Fruit fly (Drosophila melanogaster): ENCODE results near the gene Dab.

Gene Dab

DNA sequence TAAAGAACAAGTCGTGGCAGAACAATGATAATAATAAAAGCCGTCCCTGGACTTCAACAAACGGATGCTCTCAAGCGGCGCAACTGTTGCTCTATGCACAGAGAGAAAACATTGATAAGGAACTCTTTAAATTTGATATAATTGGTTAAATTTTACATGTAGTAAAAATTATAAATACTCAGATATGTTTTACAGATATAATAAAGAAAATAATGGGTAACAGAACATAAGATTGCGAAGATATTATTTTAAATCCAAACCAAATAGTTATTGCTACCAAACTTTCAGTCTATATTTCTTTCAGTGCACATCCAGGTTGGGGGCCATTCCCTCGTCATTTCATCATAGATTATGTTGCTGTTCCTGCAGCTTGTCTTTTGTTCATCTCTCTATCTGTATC lies 37.8 kb downstream of the Dab start (continued):
- peak; percentile 32 to 59 for TF ChIP-seq ss (GFP tag; optimal IDR thresholded peaks at IDR 0.05)
- TF ChIP-seq Sox14 (GFP tag; optimal IDR thresholded peaks at IDR 0.05) = no peak
- peak; percentile 27 for TF ChIP-seq CG9139 (GFP tag; optimal IDR thresholded peaks at IDR 0.05)
- TF ChIP-seq CG15336 (GFP tag; IDR thresholded peaks at IDR 0.05) = peak; percentile 60; the same call in 1 of the 2 replicates
- peak; percentile 30 for TF ChIP-seq svp (GFP tag)
- no peak for TF ChIP-seq Smox (GFP tag; optimal IDR thresholded peaks at IDR 0.05)

DNA sequence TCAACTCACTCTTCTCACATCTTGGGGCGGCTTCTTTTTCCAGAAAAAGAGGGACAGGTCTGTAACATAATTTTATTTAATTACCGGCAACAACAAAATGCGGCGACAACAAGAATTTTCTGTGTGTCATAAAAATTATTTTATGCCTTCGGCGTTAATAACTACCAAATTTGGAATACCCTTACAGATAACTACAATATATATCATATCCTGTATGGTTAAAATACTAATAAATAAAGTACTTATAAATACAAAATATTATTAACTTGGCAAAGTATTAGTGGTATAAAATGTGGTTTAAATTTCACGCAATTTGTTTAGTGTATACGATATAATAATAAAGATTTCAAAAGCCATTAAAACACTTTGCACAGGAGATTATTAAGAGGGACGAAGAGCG lies 38.8 kb downstream of the Dab start:
- TF ChIP-seq CG3919 (GFP tag; optimal IDR thresholded peaks at IDR 0.05) (no peak), CG6276 (GFP tag; optimal IDR thresholded peaks at IDR 0.05) (no peak), achi (GFP tag; optimal IDR thresholded peaks at IDR 0.05) (peak; percentile 10), Ets96B (tag; optimal IDR thresholded peaks at IDR 0.05) (peak; percentile 3), CG15336 (GFP tag; IDR thresholded peaks at IDR 0.05) (peak; percentile 65), Eip78C (GFP tag) (peak; percentile 37), CG32006 (GFP tag; optimal IDR thresholded peaks at IDR 0.05) (peak; percentile 25), Eip75B (GFP tag; optimal IDR thresholded peaks at IDR 0.05) (no peak), CG8119 (GFP tag; IDR thresholded peaks at IDR 0.05) (peak; percentile 35; the same call in 2 of the 3 replicates), salr (GFP tag; optimal IDR thresholded peaks at IDR 0.05) (peak in 1 of 2 experiments; percentile 12)

DNA sequence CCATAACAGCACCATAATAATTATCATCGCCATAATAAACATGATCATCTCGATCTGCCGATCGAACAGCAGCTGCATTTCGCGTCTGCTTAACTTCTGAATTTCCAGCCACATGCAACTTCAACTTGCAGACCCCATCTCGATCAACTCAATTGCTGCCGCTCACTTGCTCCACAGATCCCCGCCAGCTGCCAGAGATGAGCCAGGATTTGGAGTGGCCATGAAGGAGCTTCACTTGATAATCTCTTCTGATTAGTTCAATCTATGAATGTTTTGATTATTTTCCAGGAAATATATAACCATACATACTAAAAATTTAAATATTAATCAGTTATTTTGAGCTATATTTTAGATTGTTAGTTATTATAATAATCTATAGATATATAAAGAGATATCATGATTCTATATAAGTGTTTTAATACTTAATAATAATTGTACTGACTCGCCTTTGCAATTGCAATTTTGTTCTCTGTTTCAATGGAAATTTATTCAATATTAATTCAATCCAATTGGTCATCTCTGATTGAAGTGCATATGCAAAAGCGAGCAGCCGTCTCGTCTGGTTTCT lies 39.6 kb downstream of the Dab start:
- TF ChIP-seq CG8632 (GFP tag; optimal IDR thresholded peaks at IDR 0.05) = no peak
- TF ChIP-seq CG4318 (GFP tag; optimal IDR thresholded peaks at IDR 0.05) = peak; percentile 37
- TF ChIP-seq Eip93F (GFP tag; optimal IDR thresholded peaks at IDR 0.05) = no peak
- no peak for TF ChIP-seq achi (GFP tag; optimal IDR thresholded peaks at IDR 0.05)
- no peak for TF ChIP-seq fkh (GFP tag; optimal IDR thresholded peaks at IDR 0.05)
- TF ChIP-seq CG6808 (GFP tag; optimal IDR thresholded peaks at IDR 0.05) = peak; percentile 34
- peak; percentile 52; the same call in 1 of the 3 replicates for TF ChIP-seq CG6163 (GFP tag; IDR thresholded peaks at IDR 0.05)
- TF ChIP-seq net (GFP tag; optimal IDR thresholded peaks at IDR 0.05) = peak; percentile 7
- TF ChIP-seq Ets96B (tag; optimal IDR thresholded peaks at IDR 0.05) = peak; percentile 7
- peak; percentile 53 for TF ChIP-seq CG32006 (GFP tag; optimal IDR thresholded peaks at IDR 0.05)
- no peak for TF ChIP-seq CG8319 (GFP tag; optimal IDR thresholded peaks at IDR 0.05)
- no peak for TF ChIP-seq Sox15 (GFP tag; optimal IDR thresholded peaks at IDR 0.05)
- TF ChIP-seq fd59A (GFP tag; optimal IDR thresholded peaks at IDR 0.05) = no peak
- TF ChIP-seq CG10669 (GFP tag; optimal IDR thresholded peaks at IDR 0.05) = peak; percentile 13
- no peak for TF ChIP-seq lz (GFP tag; optimal IDR thresholded peaks at IDR 0.05)
- no peak for TF ChIP-seq OdsH (GFP tag; optimal IDR thresholded peaks at IDR 0.05)
- no peak for TF ChIP-seq Blimp-1 (GFP tag; optimal IDR thresholded peaks at IDR 0.05)
- TF ChIP-seq CG11294 (GFP tag; IDR thresholded peaks at IDR 0.05) = no peak
- TF ChIP-seq spab (GFP tag; optimal IDR thresholded peaks at IDR 0.05) = peak; percentile 29
- no peak for TF ChIP-seq Smox (GFP tag; optimal IDR thresholded peaks at IDR 0.05)
- TF ChIP-seq CG9139 (GFP tag; optimal IDR thresholded peaks at IDR 0.05) = no peak
- no peak for TF ChIP-seq fd85E (GFP tag; optimal IDR thresholded peaks at IDR 0.05)
- peak in 1 of 2 experiments; percentile 15 for TF ChIP-seq ss (GFP tag; optimal IDR thresholded peaks at IDR 0.05)
- no peak for TF ChIP-seq Eip75B (GFP tag; optimal IDR thresholded peaks at IDR 0.05)
- TF ChIP-seq CG34406 (GFP tag; optimal IDR thresholded peaks at IDR 0.05) = no peak
- TF ChIP-seq topi (GFP tag; optimal IDR thresholded peaks at IDR 0.05) = no peak
- TF ChIP-seq CG7368 (GFP tag; optimal IDR thresholded peaks at IDR 0.05) = no peak
- TF ChIP-seq CG3032 (tag; optimal IDR thresholded peaks at IDR 0.05) = peak; percentile 26
- TF ChIP-seq Sox14 (GFP tag; optimal IDR thresholded peaks at IDR 0.05) = no peak
- no peak for TF ChIP-seq CG31627 (GFP tag; optimal IDR thresholded peaks at IDR 0.05)
- peak; percentile 33 for TF ChIP-seq svp (GFP tag)
- no peak for TF ChIP-seq CG6792 (GFP tag; optimal IDR thresholded peaks at IDR 0.05)
- no peak for TF ChIP-seq CG16779 (tag; optimal IDR thresholded peaks at IDR 0.05)
- TF ChIP-seq Lpt (GFP tag; optimal IDR thresholded peaks at IDR 0.05) = no peak
- TF ChIP-seq CG6854 (GFP tag; optimal IDR thresholded peaks at IDR 0.05) = no peak
- peak; percentile 10; the same call in 1 of the 2 replicates for TF ChIP-seq CG15336 (GFP tag; IDR thresholded peaks at IDR 0.05)
- TF ChIP-seq Sox102F (GFP tag; optimal IDR thresholded peaks at IDR 0.05) = no peak
- TF ChIP-seq pdm3 (GFP tag; optimal IDR thresholded peaks at IDR 0.05) = no peak
- TF ChIP-seq CG10631 (GFP tag; optimal IDR thresholded peaks at IDR 0.05) = peak; percentile 9
- no peak for TF ChIP-seq Hr38 (GFP tag; optimal IDR thresholded peaks at IDR 0.05)
- TF ChIP-seq eg (GFP tag; IDR thresholded peaks at IDR 0.05) = no peak
